Fruit fly (Drosophila melanogaster): ENCODE measurements around the gene Ca-alpha1T.

Gene Ca-alpha1T

DNA sequence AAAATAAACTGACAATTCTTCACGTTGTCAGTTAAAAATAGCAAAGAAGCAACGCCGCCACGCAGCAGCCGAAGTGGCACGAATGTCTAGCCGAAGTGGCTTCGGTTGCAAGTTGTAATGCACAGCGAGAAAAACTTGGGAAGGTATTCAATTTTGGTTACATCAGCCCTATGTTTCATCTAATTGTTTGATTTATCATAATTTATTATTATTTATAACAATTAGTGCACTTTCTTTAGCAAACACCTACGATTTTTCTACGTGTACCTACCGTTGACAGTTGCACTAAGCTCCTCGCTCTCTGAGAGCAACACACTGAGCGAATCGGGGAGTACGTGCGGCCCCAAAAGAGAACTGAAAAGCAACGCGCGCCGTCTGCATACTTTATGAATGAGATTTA lies 117.4 kb downstream of the Ca-alpha1T start, which contains the start of gene Tsp5D (continued):
- peak; percentile 86 for TF ChIP-seq Gug (GFP tag; IDR thresholded peaks at IDR 0.05)
- peak; percentile 96 for TF ChIP-seq dysf (GFP tag; IDR thresholded peaks at IDR 0.05)
- peak; percentile 98 for TF ChIP-seq Deaf1 (tag; optimal IDR thresholded peaks at IDR 0.05)
- TF ChIP-seq tll (GFP tag; optimal IDR thresholded peaks at IDR 0.05), result no peak
- TF ChIP-seq bcd (GFP tag; optimal IDR thresholded peaks at IDR 0.05), result peak; percentile 90
- TF ChIP-seq ranshi (GFP tag; IDR thresholded peaks at IDR 0.05), result peak; percentile 93
- TF ChIP-seq vnd (GFP tag; IDR thresholded peaks at IDR 0.05; ENCODE audit: partially characterized antibody), result no peak
- TF ChIP-seq TFAM (GFP tag; optimal IDR thresholded peaks at IDR 0.05), result peak; percentile 76
- peak; percentile 72 for TF ChIP-seq Doc2 (GFP tag; IDR thresholded peaks at IDR 0.05)
- no peak for TF ChIP-seq ato (GFP tag; IDR thresholded peaks at IDR 0.05; ENCODE audit: partially characterized antibody)
- TF ChIP-seq CG8478 (optimal IDR thresholded peaks at IDR 0.05), result no peak
- no peak for TF ChIP-seq D (optimal IDR thresholded peaks at IDR 0.05)
- peak; percentile 96 for TF ChIP-seq D (GFP tag; optimal IDR thresholded peaks at IDR 0.05)
- peak; percentile 93 for TF ChIP-seq Six4 (GFP tag; optimal IDR thresholded peaks at IDR 0.05)
- no peak for TF ChIP-seq gfzf (GFP tag; optimal IDR thresholded peaks at IDR 0.05)
- TF ChIP-seq CG14441 (GFP tag; IDR thresholded peaks at IDR 0.05), result peak; percentile 96
- TF ChIP-seq z (GFP tag; IDR thresholded peaks at IDR 0.05), result peak; percentile 64; the same call in 1 of the 3 replicates
- TF ChIP-seq sens (GFP tag), result peak; percentile 89
- TF ChIP-seq CG4424 (GFP tag; optimal IDR thresholded peaks at IDR 0.05), result peak; percentile 92
- TF ChIP-seq Abd-B (GFP tag; optimal IDR thresholded peaks at IDR 0.05), result peak; percentile 66
- peak; percentile 96 for TF ChIP-seq CG10366 (GFP tag; IDR thresholded peaks at IDR 0.05)
- peak; percentile 92 for TF ChIP-seq CG4730 (GFP tag; IDR thresholded peaks at IDR 0.05)
- TF ChIP-seq H15 (GFP tag; IDR thresholded peaks at IDR 0.05), result peak; percentile 95
- TF ChIP-seq Dp (GFP tag; optimal IDR thresholded peaks at IDR 0.05), result no peak
- peak; percentile 76 for TF ChIP-seq CG18619 (GFP tag; optimal IDR thresholded peaks at IDR 0.05)
- TF ChIP-seq pan (optimal IDR thresholded peaks at IDR 0.05), result no peak
- TF ChIP-seq pan (GFP tag; optimal IDR thresholded peaks at IDR 0.05 in 1 of 2, IDR thresholded peaks at IDR 0.05 in 1 of 2), result peak in 1 of 2 experiments; percentile 96
- TF ChIP-seq CG3407 (GFP tag; optimal IDR thresholded peaks at IDR 0.05), result peak; percentile 91
- peak; percentile 7 for TF ChIP-seq mam (GFP tag; optimal IDR thresholded peaks at IDR 0.05)
- no peak for TF ChIP-seq Dip2 (GFP tag; IDR thresholded peaks at IDR 0.05)
- no peak for TF ChIP-seq ftz-f1 (GFP tag; optimal IDR thresholded peaks at IDR 0.05)
- no peak for TF ChIP-seq vfl (GFP tag; optimal IDR thresholded peaks at IDR 0.05)
- peak; percentile 98 for TF ChIP-seq HLH3B (GFP tag; IDR thresholded peaks at IDR 0.05)
- peak; percentile 95 for TF ChIP-seq ase (GFP tag; IDR thresholded peaks at IDR 0.05)
- peak; percentile 90 for TF ChIP-seq slbo (GFP tag; IDR thresholded peaks at IDR 0.05)
- TF ChIP-seq CG13287 (GFP tag; IDR thresholded peaks at IDR 0.05; ENCODE audit: partially characterized antibody), result peak; percentile 18; the same call in 1 of the 2 replicates
- no peak for TF ChIP-seq Bgb (GFP tag; IDR thresholded peaks at IDR 0.05; ENCODE audit: partially characterized antibody)
- no peak for TF ChIP-seq knrl (GFP tag; IDR thresholded peaks at IDR 0.05; ENCODE audit: partially characterized antibody)
- no peak for TF ChIP-seq Myb (GFP tag; optimal IDR thresholded peaks at IDR 0.05)
- TF ChIP-seq CG15601 (tag; optimal IDR thresholded peaks at IDR 0.05), result peak; percentile 90
- peak; percentile 75 for TF ChIP-seq CG4404 (GFP tag; IDR thresholded peaks at IDR 0.05)
- no peak for TF ChIP-seq zfh2 (GFP tag; optimal IDR thresholded peaks at IDR 0.05)
- TF ChIP-seq CG12299 (tag; optimal IDR thresholded peaks at IDR 0.05), result peak; percentile 73
- TF ChIP-seq tx (GFP tag; optimal IDR thresholded peaks at IDR 0.05), result peak; percentile 36
- TF ChIP-seq D19B (GFP tag; optimal IDR thresholded peaks at IDR 0.05), result peak; percentile 56
- TF ChIP-seq mld (GFP tag; IDR thresholded peaks at IDR 0.05; ENCODE audit: partially characterized antibody), result no peak
- peak; percentile 89 for TF ChIP-seq gt (GFP tag; IDR thresholded peaks at IDR 0.05)
- TF ChIP-seq Mrtf (GFP tag; IDR thresholded peaks at IDR 0.05), result peak; percentile 92
- peak; percentile 83 for TF ChIP-seq CG10147 (GFP tag; optimal IDR thresholded peaks at IDR 0.05)
- no peak for TF ChIP-seq CG13624 (GFP tag; optimal IDR thresholded peaks at IDR 0.05)
- TF ChIP-seq dm (GFP tag; optimal IDR thresholded peaks at IDR 0.05), result no peak
- peak in 1 of 3 experiments; percentile 81 for TF ChIP-seq lola (GFP tag; optimal IDR thresholded peaks at IDR 0.05)

All from whole organism, embryonic.